Fruit fly (Drosophila melanogaster) whole organism, adult: ENCODE measurements around the gene Arf1.

Experiments used
- CG11617 ChIP-seq: fragments of 200-800 bp; sonication (Bioruptor generic); optimal IDR thresholded peaks from 2 replicates; lab custom pipeline; 2017; ENCODE audit warnings: mild to moderate bottlenecking, missing biosample characterization, missing genetic modification reagents, missing genetic modification characterization
- CG12768 ChIP-seq: fragments of 200-800 bp; sonication (Bioruptor generic); optimal IDR thresholded peaks from 2 replicates; lab custom pipeline; 2017; ENCODE audit warnings: missing biosample characterization, missing genetic modification characterization, mild to moderate bottlenecking, moderate library complexity, missing genetic modification reagents
- CG14711 ChIP-seq: fragments of 200-800 bp; sonication (Bioruptor generic); optimal IDR thresholded peaks from 2 replicates; lab custom pipeline; 2018; ENCODE audit warnings: missing biosample characterization, mild to moderate bottlenecking, missing genetic modification characterization, moderate library complexity
- CG1620 ChIP-seq: fragments of 200-800 bp; sonication (Bioruptor generic); optimal IDR thresholded peaks from 2 replicates; lab custom pipeline; 2016; ENCODE audit warnings: missing biosample characterization, missing genetic modification characterization
- CG33017 ChIP-seq: fragments of 200-800 bp; sonication (Bioruptor generic); optimal IDR thresholded peaks from 2 replicates; lab custom pipeline; 2018; ENCODE audit warnings: missing biosample characterization, mild to moderate bottlenecking, missing genetic modification characterization, moderate library complexity
- CG5204 ChIP-seq: fragments of 200-800 bp; sonication (Bioruptor generic); optimal IDR thresholded peaks from 2 replicates; lab custom pipeline; 2016; ENCODE audit warnings: missing biosample characterization, missing genetic modification characterization
- CG7045 ChIP-seq: fragments of 200-800 bp; sonication (Bioruptor generic); optimal IDR thresholded peaks from 2 replicates; lab custom pipeline; 2017; ENCODE audit warnings: missing biosample characterization, mild to moderate bottlenecking, missing genetic modification characterization
- CG7101 ChIP-seq: fragments of 200-800 bp; sonication (Bioruptor generic); optimal IDR thresholded peaks from 2 replicates; lab custom pipeline; 2018; ENCODE audit warnings: missing biosample characterization, mild to moderate bottlenecking, missing genetic modification characterization, moderate library complexity
- Clk ChIP-seq: fragments of 200-800 bp; sonication (Bioruptor generic); optimal IDR thresholded peaks from 2 replicates; lab custom pipeline; 2017; ENCODE audit warnings: missing biosample characterization, missing genetic modification characterization
- Crg-1 ChIP-seq: fragments of 200-800 bp; sonication (Bioruptor generic); optimal IDR thresholded peaks from 2 replicates; lab custom pipeline; 2016; ENCODE audit warnings: missing biosample characterization, missing genetic modification characterization
- Hr96 ChIP-seq: fragments of 200-800 bp; sonication (Bioruptor generic); optimal IDR thresholded peaks from 2 replicates; lab custom pipeline; 2016; ENCODE audit warnings: missing biosample characterization, missing genetic modification characterization
- Mnt ChIP-seq: fragments of 200-800 bp; sonication (Bioruptor generic); optimal IDR thresholded peaks from 2 replicates; lab custom pipeline; 2016; ENCODE audit warnings: missing biosample characterization, mild to moderate bottlenecking, missing genetic modification characterization
- bab1 ChIP-seq: fragments of 200-800 bp; sonication (Bioruptor generic); optimal IDR thresholded peaks from 3 replicates; lab custom pipeline; 2019; ENCODE audit warnings: missing biosample characterization, mild to moderate bottlenecking, missing genetic modification characterization, moderate library complexity
- cnc ChIP-seq, 2 experiments: fragments of >200 bp; optimal IDR thresholded peaks; 2 replicates each; lab custom pipeline; 2017
- kay ChIP-seq: fragments of 200-800 bp; sonication (Bioruptor generic); peaks from one replicate; lab custom pipeline; 2016; ENCODE audit warnings: missing biosample characterization, missing genetic modification characterization, borderline replicate concordance
- ovo ChIP-seq: fragments of 200-800 bp; sonication (Bioruptor generic); optimal IDR thresholded peaks from 2 replicates; lab custom pipeline; 2016; ENCODE audit warnings: missing biosample characterization, missing genetic modification characterization
- pad ChIP-seq: fragments of 200-800 bp; sonication (Bioruptor generic); optimal IDR thresholded peaks from 3 replicates; lab custom pipeline; 2017; ENCODE audit warnings: missing biosample characterization, missing genetic modification characterization, mild to moderate bottlenecking, moderate library complexity, missing genetic modification reagents
- tj ChIP-seq: fragments of 200-800 bp; sonication (Bioruptor generic); optimal IDR thresholded peaks from 3 replicates; lab custom pipeline; 2017; ENCODE audit warnings: missing biosample characterization, mild to moderate bottlenecking, missing genetic modification characterization, moderate library complexity
- toe ChIP-seq: fragments of 200-800 bp; sonication (Bioruptor generic); optimal IDR thresholded peaks from 2 replicates; lab custom pipeline; 2016; ENCODE audit warnings: missing biosample characterization, missing genetic modification characterization

Gene Arf1

DNA sequence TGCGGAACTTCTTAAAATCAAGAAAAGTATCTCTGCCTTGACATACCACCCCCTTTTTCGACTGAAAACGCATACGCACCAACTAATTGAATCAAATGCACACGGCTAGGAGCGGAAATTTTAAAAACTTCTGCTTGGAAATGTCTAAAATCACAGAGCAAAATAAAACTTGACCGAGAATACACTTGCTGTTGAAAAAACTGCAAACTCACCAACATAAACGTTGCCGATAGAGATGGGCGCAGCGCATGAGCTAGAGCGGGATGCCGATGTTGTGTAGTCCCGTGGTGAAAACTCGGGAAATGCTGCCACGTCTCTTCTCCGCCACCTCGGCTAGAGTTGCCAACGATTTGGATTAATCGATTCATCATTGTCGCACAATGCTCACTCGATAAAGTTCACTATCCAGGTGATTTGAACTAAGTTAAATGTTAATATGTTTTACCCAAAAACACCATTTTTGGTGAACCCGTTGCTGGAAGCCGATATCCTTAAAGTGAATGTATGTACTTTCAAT, at the start of gene Arf1, which contains the start of gene CG11109:
Arf1 (minus strand) TSS at position 387 of the 517 bp plus-strand sequence.
CG11109 (plus strand) TSS at position 356 of the 517 bp plus-strand sequence.
- TF ChIP-seq bab1 (GFP tag; lab: Kevin White, UChicago): peak; percentile 62
- TF ChIP-seq ovo (GFP tag; lab: Kevin White, UChicago): no peak
- TF ChIP-seq cnc (optimal IDR thresholded peaks at IDR 0.05; lab: Kevin White, UChicago): peak; percentile 79 to 89
- TF ChIP-seq CG33017 (tag; lab: Kevin White, UChicago): no peak
- TF ChIP-seq tj: peak; percentile 65
- TF ChIP-seq Mnt (GFP tag; lab: Kevin White, UChicago): peak; percentile 35
- peak; percentile 38 for TF ChIP-seq CG7101 (tag; lab: Kevin White, UChicago)
- peak; percentile 8 for TF ChIP-seq CG11617 (GFP tag; lab: Kevin White, UChicago)
- peak; percentile 96 for TF ChIP-seq CG14711 (tag; lab: Kevin White, UChicago)
- peak; percentile 81 for TF ChIP-seq pad (GFP tag; lab: Kevin White, UChicago)
- no peak for TF ChIP-seq CG7045 (GFP tag; lab: Kevin White, UChicago)
- peak; percentile 27 for TF ChIP-seq CG12768 (GFP tag; lab: Kevin White, UChicago)

- TF ChIP-seq toe (GFP tag; lab: Kevin White, UChicago): no peak
- no peak for TF ChIP-seq pad (GFP tag; lab: Kevin White, UChicago)
- no peak for TF ChIP-seq CG12768 (GFP tag; lab: Kevin White, UChicago)
- TF ChIP-seq ovo (GFP tag; lab: Kevin White, UChicago): no peak
- TF ChIP-seq Clk: no peak
- no peak for TF ChIP-seq CG1620 (GFP tag; lab: Kevin White, UChicago)
- TF ChIP-seq Crg-1: no peak
- no peak for TF ChIP-seq bab1 (GFP tag; lab: Kevin White, UChicago)
- TF ChIP-seq CG14711 (tag; lab: Kevin White, UChicago): no peak
- no peak for TF ChIP-seq Hr96 (GFP tag; lab: Kevin White, UChicago)
- no peak for TF ChIP-seq CG5204 (GFP tag; lab: Kevin White, UChicago)
These were observed 38.0 kb upstream of the Arf1 start, which contains the start of gene CG12768 for dm6 chr3L:22909914-22910541. TSS of gene CG12768 (plus strand) at chr3L:22910491.

DNA sequence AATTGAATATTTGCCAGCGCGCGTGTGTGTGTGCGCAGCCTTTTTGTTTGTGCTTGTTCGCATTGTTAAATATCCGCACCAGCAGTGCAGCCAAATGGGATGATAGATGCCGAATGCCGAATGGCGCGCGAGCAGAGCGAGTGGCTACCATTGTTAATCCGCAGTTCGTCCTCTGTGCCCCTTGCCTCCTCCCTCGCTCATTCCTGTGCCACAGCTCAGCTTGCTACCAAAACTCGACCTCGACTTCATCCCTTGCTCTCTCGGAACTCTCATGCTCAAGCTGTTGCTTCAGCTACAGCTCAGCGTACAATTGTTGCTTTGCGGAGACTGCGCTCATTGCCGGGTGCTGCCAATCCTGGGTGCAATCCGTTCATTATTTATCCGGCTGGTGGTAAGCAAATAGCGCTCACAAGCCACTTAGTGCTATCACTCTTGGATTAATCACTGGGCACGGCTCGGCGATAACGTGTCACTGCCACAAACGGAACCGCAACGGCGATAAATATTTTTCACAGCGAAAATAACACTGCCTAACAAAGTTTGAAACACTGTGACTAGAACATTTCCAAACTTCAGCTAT, 37.4 kb upstream of the Arf1 start:
- TF ChIP-seq Clk (no peak), CG12768 (GFP tag; lab: Kevin White, UChicago) (peak; percentile 91)

DNA sequence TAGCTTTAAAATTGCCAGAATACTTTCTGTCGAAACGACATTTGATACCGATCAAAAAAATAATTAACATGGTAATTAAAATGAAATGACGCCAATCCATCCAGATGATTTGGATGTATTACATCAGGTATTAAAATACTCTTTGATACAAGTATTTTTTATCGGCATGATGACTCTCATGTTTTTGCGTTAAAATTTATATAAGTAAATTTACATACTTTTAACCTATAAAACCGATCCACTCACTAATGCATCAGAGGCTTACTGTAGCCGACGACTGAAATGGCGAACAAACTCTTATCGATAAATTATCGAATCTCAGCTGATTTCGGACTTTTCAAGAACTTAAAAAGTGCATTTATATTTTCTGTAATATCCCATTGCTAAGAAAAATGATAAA, 29.6 kb upstream of the Arf1 start, which contains the start of gene BoYb:
BoYb (plus strand) TSS at position 301 of the 400 bp plus-strand sequence.
- no peak for TF ChIP-seq CG14711 (tag; lab: Kevin White, UChicago)
- no peak for TF ChIP-seq Mnt (GFP tag; lab: Kevin White, UChicago)
- no peak for TF ChIP-seq ovo (GFP tag; lab: Kevin White, UChicago)
- no peak for TF ChIP-seq CG33017 (tag; lab: Kevin White, UChicago)
- TF ChIP-seq pad (GFP tag; lab: Kevin White, UChicago): no peak
- no peak for TF ChIP-seq toe (GFP tag; lab: Kevin White, UChicago)
- no peak for TF ChIP-seq bab1 (GFP tag; lab: Kevin White, UChicago)
- TF ChIP-seq cnc (optimal IDR thresholded peaks at IDR 0.05; lab: Kevin White, UChicago): no peak
- no peak for TF ChIP-seq CG1620 (GFP tag; lab: Kevin White, UChicago)
- no peak for TF ChIP-seq kay
- no peak for TF ChIP-seq CG7045 (GFP tag; lab: Kevin White, UChicago)
- TF ChIP-seq CG12768 (GFP tag; lab: Kevin White, UChicago): no peak
- TF ChIP-seq Crg-1: no peak
- TF ChIP-seq Clk: no peak
- no peak for TF ChIP-seq tj
- TF ChIP-seq Hr96 (GFP tag; lab: Kevin White, UChicago): no peak

DNA sequence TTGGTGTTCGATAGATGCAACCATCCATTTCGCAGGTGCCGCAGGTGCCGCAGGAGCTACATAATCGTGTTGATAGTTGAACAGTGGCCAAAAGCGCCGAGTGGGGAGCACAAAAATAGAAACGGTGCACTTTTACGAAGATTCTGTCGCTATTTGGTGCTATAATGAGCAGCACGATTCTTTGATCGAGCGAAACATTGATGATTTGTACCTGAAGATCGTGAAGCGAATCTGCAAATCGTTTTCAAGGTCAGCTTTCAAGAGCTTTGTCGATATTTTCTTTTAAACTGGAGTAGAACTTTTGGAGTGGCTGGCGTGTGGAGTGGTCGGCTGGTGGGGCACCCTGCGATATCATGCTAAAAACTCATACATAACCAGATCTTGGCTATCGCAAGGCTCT, 26.4 kb upstream of the Arf1 start, which contains the start of gene CG11131:
CG11131 (plus strand) TSS at position 301 of the 400 bp plus-strand sequence.
- no peak for TF ChIP-seq CG5204 (GFP tag; lab: Kevin White, UChicago)

- TF ChIP-seq Crg-1: no peak
- no peak for TF ChIP-seq CG5204 (GFP tag; lab: Kevin White, UChicago)
- TF ChIP-seq Clk: no peak
- no peak for TF ChIP-seq cnc (optimal IDR thresholded peaks at IDR 0.05; lab: Kevin White, UChicago)
- peak; percentile 11 for TF ChIP-seq bab1 (GFP tag; lab: Kevin White, UChicago)
These were observed 22.8 kb upstream of the Arf1 start for dm6 chr3L:22894689-22895283.

dm6 chr3L:22891009-22891408, 19.0 kb upstream of the Arf1 start:
- TF ChIP-seq CG11617 (GFP tag; lab: Kevin White, UChicago) (no peak), kay (peak; percentile 1)
